Worm (Caenorhabditis elegans) whole organism, L4/young adult: ENCODE measurements around the gene F57B7.2.

Experiments used
- W03F9.2 ChIP-seq: fragments of 150-350 bp; optimal IDR thresholded peaks from 2 replicates; lab custom pipeline; 2014; ENCODE audit warnings: missing biosample characterization, missing genetic modification characterization
- dao-5 ChIP-seq: sonication (generic microtip); optimal IDR thresholded peaks from 2 replicates; lab custom pipeline; 2016; ENCODE audit warnings: missing genotype, missing genetic modification characterization, moderate library complexity, missing compliant biosample characterization
- him-1 ChIP-seq: sonication (generic microtip); optimal IDR thresholded peaks from 2 replicates; lab custom pipeline; 2016; ENCODE audit warnings: missing genotype, missing genetic modification reagents, missing genetic modification characterization, missing compliant biosample characterization

Gene F57B7.2

DNA sequence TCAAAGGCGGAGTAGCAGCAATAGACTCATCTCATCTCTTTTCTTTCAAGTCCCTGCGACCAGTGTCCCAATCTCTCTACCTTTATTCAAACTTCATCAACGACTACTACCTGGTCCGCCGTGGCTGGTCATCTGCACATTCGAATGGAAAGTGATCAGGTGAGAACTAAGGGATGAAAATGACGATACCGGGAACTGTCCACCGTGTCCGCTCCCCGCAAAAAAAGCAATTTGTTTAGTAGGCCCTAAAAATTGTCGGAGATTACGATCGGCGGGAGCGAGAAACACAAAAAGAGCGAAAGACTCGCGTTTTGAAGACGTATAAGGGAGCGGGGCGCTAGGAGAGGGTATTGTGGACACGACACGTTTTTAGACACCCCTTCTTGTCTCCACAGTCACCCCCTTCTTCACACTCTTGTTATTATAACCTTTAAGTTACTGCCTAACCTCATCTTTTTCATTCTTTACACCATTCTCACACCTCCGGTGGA is 19.6 kb upstream of the F57B7.2 start, which contains the start of gene zipt-16:
Gene zipt-16 (plus strand): TSS at position 51 of the 491 bp plus-strand sequence.
- TF ChIP-seq dao-5 (tag; lab: Kevin White, UChicago) (no peak), him-1 (tag; lab: Kevin White, UChicago) (no peak), W03F9.2 (no peak)

DNA sequence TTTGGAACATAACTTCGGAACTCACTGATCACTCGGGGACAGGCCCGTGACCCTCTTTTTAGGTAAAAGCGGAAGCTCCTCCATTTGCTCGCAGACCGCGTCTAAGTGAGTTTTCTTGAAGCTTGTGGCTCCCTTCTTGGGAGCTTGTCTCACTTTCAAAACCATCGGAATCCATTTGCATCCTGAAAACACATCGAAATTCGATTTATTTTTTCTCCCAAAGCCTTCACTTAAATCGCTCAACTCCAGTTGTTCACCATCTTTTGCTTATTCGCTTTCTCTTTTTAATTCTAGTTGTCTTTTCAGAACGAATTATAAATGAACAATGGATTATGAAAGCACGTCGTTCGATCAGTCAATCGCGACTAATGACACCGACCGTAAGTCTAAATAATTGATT is 15.9 kb upstream of the F57B7.2 start, which contains the start of gene T11F9.1:
Gene T11F9.1 (plus strand): TSS at position 301 of the 400 bp plus-strand sequence.
- no peak for TF ChIP-seq him-1 (tag; lab: Kevin White, UChicago)
- no peak for TF ChIP-seq dao-5 (tag; lab: Kevin White, UChicago)
- no peak for TF ChIP-seq W03F9.2

DNA sequence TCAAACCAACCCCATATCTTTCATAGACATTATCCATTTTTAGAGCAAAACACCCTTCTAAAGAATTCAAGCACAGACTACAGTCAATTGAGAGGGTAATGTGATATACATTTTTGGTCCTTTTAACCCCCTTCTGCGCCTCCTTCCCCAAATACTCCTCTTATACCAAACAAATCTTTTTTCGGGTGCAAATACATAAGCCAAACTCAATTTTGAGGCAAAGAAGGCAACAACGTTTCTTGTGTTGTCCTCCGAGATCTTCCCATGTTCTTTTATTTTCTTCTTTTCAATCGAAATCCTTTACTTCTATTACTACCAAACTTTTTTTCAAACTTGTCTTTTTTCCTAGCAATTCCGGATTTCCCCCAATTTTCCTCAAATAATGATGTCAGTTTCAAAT is 11.5 kb upstream of the F57B7.2 start:
- no peak for TF ChIP-seq W03F9.2

DNA sequence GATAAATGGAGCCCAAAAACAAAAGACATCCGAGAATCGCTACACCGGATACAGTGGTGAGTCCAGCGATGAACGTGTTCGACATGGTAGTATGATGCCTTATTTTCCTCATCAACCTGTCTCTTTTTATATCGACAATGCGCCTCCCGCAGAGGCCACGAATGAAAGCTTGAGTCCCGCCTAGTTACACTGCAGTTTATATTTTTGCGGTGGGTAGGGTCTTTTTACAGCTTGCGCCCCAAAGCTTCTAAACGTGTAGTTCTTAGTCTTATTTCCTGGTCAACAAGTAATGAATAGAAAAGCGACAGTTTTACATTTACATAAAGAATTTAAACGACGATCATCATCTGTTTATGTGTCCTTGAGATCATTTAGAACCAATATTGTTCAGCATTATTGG is 6.9 kb upstream of the F57B7.2 start, which contains the start of gene col-156:
Gene col-156 (minus strand): TSS at position 101 of the 400 bp plus-strand sequence.
- no peak for TF ChIP-seq W03F9.2
- TF ChIP-seq him-1 (tag; lab: Kevin White, UChicago): no peak

DNA sequence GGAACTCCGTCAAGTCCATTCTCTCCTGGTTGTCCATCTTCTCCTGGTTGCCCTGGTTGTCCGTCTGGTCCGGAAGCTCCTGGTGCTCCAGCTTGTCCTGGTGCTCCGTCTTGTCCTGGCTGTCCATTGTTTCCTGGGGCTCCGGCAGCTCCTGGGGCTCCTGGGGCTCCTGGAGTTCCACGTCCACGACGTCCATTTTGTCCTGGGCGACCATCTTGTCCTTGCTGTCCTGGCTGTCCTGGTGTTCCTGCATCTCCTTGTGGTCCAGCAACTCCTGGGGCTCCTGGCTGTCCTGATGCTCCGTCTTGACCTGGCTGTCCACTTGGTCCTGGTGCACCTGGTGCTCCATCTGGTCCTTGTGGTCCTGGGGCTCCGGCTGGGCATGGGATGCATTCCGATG is 6.0 kb upstream of the F57B7.2 start:
- no peak for TF ChIP-seq him-1 (tag; lab: Kevin White, UChicago)
- no peak for TF ChIP-seq dao-5 (tag; lab: Kevin White, UChicago)
- no peak for TF ChIP-seq W03F9.2

DNA sequence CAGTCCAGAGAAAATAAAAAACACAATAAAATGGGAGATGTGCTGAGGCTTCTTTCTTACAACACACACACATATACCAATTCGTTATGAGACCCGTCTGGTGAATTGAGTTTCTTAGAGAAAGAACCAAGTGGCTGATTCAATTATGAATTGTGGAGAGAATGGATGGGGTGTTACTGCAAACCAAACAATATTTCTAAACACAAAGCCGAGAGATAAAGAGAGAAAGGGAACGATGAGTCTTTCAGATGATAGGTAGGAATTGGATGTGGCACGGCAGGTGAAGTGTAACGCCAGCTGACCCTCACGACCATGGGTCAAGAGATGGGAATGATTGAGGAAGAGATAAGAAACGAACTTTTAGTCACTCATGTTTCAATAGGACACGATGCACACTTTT is 2.9 kb upstream of the F57B7.2 start, which contains the start of gene mig-17:
Gene mig-17 (plus strand): TSS at position 389 of the 400 bp plus-strand sequence.
- TF ChIP-seq W03F9.2 (no peak), him-1 (tag; lab: Kevin White, UChicago) (no peak), dao-5 (tag; lab: Kevin White, UChicago) (no peak)

DNA sequence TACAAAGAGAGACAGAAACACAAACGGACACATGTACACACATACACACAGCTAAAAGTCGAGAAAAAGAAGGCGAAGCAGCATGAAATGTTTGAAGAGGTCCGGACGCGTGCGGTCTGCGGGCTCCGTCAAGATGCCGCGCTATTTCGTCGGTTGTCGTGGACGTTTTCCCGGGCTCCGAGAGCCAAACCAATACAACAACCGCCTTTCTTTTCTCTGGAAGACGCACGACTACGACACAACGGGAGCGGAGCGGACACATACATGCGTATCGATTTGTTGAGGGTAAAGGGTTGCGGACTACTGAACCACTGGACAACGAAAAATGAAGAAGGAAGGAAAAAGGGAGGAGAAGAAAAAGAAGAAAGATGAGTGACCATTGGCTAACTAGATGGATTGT is 2.0 kb upstream of the F57B7.2 start:
- TF ChIP-seq W03F9.2: no peak
- TF ChIP-seq dao-5 (tag; lab: Kevin White, UChicago): no peak
- peak; percentile 35 for TF ChIP-seq him-1 (tag; lab: Kevin White, UChicago)

DNA sequence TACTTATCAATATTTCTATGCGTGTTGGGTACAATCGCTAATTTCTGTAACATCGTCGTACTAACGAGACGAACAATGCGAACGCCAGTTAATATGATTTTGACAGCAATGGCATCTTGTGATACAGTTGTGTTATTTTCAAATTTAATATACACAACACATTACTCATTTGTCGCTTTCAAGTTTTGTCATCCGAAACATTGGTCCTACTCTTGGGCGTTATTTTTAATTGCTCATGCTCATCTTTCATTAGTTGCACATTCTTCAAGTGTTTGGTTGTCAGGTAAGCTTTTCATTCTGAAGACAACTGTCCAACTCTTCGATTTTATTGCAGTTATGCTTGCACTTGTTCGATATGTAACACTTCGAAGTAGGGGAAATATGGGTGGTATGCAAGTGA is 4.2 kb downstream of the F57B7.2 start:
- TF ChIP-seq him-1 (tag; lab: Kevin White, UChicago): no peak
- no peak for TF ChIP-seq dao-5 (tag; lab: Kevin White, UChicago)
- no peak for TF ChIP-seq W03F9.2

DNA sequence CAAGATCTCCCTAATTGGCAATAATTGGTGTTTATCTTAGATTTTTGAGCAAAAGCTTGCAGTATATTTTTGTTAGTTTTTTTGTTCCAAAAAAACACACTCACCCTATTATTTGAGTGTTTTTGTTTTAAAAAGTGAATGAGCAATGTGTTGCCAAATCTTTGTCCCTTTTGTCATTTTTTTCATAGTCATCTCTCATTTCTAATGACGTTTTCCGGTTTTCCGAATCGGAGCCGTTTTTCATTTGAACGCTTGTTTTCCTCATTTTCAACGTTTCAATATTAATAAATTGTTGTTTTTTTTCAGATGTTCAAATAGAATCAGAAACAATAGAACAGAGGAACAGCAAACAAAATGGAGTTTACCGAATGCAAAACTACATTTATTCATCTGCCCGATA is 4.9 kb downstream of the F57B7.2 start, which contains the start of gene dmsr-1:
Gene dmsr-1 (plus strand): TSS at position 301 of the 400 bp plus-strand sequence.
- TF ChIP-seq him-1 (tag; lab: Kevin White, UChicago) (no peak), W03F9.2 (no peak), dao-5 (tag; lab: Kevin White, UChicago) (no peak)

DNA sequence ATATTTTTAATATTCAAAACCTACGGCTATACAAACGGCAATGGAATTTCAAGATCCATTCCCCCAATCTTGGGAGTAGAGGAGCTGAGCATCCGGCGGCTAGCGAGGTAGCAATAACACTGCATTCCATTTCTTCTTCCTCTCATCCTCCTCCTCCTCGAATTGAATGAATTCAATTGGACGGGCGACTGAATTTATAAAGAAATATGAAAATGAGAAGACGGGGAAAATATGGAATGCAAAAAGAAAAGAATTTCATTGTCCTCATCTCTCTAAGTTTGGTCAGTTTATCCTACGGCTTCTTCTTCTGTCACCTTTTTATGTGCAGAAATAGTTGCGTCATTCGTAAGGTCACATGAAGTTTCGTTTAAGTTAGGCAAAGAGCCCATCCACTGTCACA is 7.0 kb downstream of the F57B7.2 start:
- TF ChIP-seq him-1 (tag; lab: Kevin White, UChicago) (no peak), W03F9.2 (no peak), dao-5 (tag; lab: Kevin White, UChicago) (no peak)

DNA sequence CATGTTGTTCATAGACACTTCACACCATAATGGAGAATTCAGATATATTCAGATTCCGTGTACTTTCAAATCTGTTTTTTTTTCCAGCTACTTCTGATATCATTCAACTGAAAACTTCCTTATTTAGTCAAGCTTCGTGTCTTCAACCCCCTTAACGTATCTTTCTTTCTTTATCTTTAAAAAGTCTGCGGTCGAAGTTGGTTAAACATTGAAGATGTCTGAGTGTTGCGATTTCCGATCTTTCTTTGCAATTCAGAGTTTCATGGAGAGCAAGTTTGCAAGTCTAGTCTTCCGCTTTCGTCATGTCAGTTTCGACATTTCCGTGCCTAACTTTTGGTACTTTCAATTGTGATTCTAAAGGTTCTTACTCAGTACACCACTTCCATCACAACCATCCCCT is 8.2 kb downstream of the F57B7.2 start:
- TF ChIP-seq him-1 (tag; lab: Kevin White, UChicago) (no peak), W03F9.2 (no peak), dao-5 (tag; lab: Kevin White, UChicago) (no peak)

DNA sequence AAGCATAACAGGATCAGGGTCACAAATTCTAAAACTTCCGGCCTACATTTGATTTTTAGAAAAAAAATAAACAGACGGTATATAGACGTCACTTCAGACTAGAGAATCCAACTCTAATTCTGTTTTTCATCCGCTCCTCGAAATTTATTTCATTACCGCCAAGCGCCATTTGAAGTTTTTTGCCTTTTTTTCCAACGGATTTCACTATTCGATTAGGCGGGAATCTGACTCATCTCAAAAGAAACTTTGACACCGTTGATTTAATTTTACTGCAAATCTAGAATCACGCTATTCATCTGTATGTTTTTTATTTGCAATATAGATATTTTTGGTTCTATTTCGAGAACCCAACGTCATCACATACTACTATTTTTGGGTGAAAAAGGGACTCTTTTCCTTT is 12.6 kb downstream of the F57B7.2 start:
- TF ChIP-seq W03F9.2 (no peak), dao-5 (tag; lab: Kevin White, UChicago) (no peak), him-1 (tag; lab: Kevin White, UChicago) (no peak)

DNA sequence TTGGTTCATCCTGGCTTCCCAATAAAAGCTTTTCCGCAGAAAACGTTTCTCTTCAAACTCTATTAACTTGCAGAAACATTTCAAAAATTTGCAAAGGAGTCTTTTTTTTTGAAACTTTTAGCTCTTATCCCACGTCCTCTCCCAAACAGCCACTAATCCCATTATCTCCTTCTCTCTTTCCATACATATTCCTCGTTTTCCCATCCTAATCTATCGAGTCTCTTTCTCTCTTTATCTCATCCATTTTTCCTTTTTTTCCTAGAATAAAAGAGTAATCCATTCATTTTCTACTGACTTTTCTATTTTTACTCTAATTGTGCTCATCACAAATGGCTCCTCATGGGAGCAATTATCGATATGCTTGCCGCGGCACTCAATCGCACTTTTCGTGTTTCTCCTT is 14.7 kb downstream of the F57B7.2 start:
- TF ChIP-seq W03F9.2 (no peak), him-1 (tag; lab: Kevin White, UChicago) (no peak), dao-5 (tag; lab: Kevin White, UChicago) (no peak)

DNA sequence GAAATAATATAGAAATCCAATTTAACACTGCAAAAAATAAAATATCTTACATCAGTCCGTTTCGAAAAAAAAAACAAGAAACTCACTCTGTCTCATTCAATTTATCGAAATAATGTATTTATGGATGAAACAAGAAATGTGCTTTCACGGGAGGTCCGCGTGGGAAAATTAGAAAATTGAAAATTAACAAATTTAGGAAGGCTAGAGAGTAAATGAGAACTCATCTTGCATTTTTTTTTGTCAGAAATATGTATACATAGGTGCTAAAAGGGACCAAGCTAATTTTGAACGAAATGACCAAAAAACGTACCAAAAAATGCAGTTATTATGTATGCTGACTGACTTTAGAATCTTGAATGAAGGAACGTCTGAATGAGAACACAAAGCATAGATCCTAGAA is 18.8 kb downstream of the F57B7.2 start, which contains the start of gene T26H10.2:
Gene T26H10.2 (minus strand): TSS at position 101 of the 400 bp plus-strand sequence.
- no peak for TF ChIP-seq him-1 (tag; lab: Kevin White, UChicago)

DNA sequence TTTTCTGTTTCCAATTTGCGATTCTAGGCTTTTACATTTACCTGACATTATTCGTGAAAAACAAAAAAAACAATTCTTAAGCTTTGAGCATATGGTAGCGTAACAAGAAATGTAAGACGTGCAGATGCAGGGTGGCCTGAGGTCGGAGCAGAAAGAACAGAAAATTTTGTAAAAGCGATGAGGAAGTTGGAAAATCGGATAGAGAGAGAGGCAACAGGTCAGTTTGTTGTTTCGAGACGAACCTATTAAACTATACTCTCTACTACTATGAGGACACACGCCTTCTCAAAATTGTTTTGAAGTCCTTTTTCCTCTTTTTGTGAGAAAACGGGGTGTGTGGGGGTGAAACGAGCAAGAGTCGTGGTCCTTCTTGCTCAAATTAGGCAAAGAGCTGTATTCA is 21.8 kb downstream of the F57B7.2 start, which contains the start of gene des-2:
Gene des-2 (minus strand): TSS at position 101 of the 400 bp plus-strand sequence.
- TF ChIP-seq dao-5 (tag; lab: Kevin White, UChicago): no peak
- TF ChIP-seq him-1 (tag; lab: Kevin White, UChicago): no peak
- no peak for TF ChIP-seq W03F9.2
